Fruit fly (Drosophila melanogaster): ENCODE data around the gene sn.

The sn gene

DNA sequence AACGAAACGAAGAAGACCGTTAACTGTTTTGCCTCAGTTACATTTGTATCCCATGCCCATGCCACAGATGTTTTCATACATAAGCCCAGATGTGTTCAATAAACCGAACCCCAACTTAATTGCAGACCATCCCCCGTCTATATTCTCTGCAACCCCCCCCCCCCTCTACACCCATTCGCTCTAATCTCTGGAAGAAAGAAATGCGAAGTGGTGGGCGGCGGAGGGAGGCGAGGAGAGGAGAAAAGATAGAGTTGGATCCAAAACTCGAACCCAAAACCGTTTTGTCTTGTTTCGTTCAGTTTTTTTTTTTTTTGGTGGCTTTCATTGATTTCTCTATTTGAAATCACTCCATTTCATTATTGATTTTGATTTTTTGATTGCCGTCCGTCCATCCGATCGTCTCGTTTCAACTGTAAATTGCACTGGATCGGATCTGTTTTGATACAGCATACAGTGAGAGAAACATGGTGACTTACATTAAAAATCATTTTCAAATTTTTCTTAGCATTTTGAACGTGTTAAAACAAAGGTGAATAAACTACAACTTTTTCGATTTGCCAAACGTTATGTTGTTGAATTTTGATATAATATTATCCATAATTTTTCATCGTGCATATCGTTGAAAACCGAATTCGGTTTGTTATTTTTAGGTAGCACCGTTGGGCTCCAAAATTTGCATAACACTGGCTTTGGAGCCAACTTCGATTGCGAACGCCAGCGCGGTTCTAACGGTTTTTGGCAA, 11.9 kb downstream of the sn start (continued):
- peak; percentile 44 for TF ChIP-seq pdm3 (GFP tag; optimal IDR thresholded peaks at IDR 0.05)
- TF ChIP-seq Ets96B (tag; optimal IDR thresholded peaks at IDR 0.05) = peak; percentile 7
- TF ChIP-seq Eip93F (GFP tag; optimal IDR thresholded peaks at IDR 0.05) = no peak
- no peak for TF ChIP-seq CG11762 (GFP tag; optimal IDR thresholded peaks at IDR 0.05; ENCODE audit: insufficient read depth)
- peak; percentile 39 for TF ChIP-seq achi (GFP tag; optimal IDR thresholded peaks at IDR 0.05)
- peak; percentile 36 for TF ChIP-seq acj6 (GFP tag; optimal IDR thresholded peaks at IDR 0.05)
- no peak for TF ChIP-seq Blimp-1 (GFP tag; optimal IDR thresholded peaks at IDR 0.05)
- TF ChIP-seq cyc (GFP tag; optimal IDR thresholded peaks at IDR 0.05) = peak; percentile 37
- no peak for TF ChIP-seq Gug (GFP tag; IDR thresholded peaks at IDR 0.05)
- TF ChIP-seq CG6808 (GFP tag; optimal IDR thresholded peaks at IDR 0.05) = no peak
- peak; percentile 60; the same call in 2 of the 3 replicates for TF ChIP-seq CG6163 (GFP tag; IDR thresholded peaks at IDR 0.05)
- no peak for TF ChIP-seq dsx (GFP tag; optimal IDR thresholded peaks at IDR 0.05; ENCODE audit: poor library complexity, severe bottlenecking)
- peak; percentile 44 for TF ChIP-seq OdsH (GFP tag; optimal IDR thresholded peaks at IDR 0.05)
- peak in 1 of 2 experiments; percentile 23 for TF ChIP-seq salr (GFP tag; optimal IDR thresholded peaks at IDR 0.05)
- TF ChIP-seq Met (GFP tag; optimal IDR thresholded peaks at IDR 0.05) = peak; percentile 58
- no peak for TF ChIP-seq vri (GFP tag; optimal IDR thresholded peaks at IDR 0.05)
- no peak for TF ChIP-seq CG6854 (GFP tag; optimal IDR thresholded peaks at IDR 0.05)
- TF ChIP-seq CG16779 (tag; optimal IDR thresholded peaks at IDR 0.05) = no peak

DNA sequence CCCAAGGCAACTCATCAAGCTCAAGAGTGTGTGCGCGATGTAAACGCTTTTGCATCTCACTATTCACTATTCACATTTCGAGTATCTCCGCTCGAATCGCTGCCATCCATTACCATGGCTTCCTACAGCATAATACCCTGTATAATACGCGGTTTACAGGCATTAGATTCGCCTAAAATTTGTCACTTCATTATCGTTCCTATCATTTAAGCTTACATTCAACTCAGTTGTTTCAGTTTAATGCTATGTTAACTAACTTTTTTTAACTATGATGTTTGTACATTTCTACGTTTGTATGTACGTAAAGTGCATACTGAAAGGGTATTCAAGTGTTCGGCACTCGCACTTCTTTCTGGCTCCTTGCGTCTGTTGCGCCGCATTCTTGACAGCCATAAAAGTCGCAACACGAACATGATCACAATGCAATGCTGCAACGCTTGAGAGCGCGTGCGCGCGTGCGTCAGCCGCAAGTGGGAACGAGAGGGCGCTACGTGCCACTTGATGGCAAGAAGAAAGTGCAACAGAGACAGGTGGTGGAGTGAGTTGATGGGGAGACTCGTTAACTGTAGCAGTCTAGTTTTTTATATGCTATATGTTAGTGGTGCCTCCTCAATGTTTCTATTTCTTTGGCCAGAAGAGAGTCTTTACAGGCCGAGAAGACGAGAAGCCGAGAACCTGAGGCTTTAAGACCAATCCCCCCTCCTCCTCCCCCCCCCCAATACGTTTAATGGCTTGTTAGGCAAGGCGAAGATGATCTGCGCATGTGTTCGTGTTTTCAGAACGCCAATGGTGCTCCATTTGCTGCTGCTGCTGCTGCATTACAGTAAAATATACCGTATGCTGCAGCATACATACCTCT, 13.4 kb downstream of the sn start:
- TF ChIP-seq Eip93F (GFP tag; optimal IDR thresholded peaks at IDR 0.05) (no peak), Met (GFP tag; optimal IDR thresholded peaks at IDR 0.05) (no peak), esn (GFP tag; optimal IDR thresholded peaks at IDR 0.05) (peak; percentile 1), eg (GFP tag; IDR thresholded peaks at IDR 0.05) (0 out of 3 replicates have a peak, but pooled peaks have one; percentile 31), Gug (GFP tag; IDR thresholded peaks at IDR 0.05) (0 out of 2 replicates have a peak, but pooled peaks have one; percentile 9), net (GFP tag; optimal IDR thresholded peaks at IDR 0.05) (no peak), CG32006 (GFP tag; optimal IDR thresholded peaks at IDR 0.05) (peak; percentile 43), CG16779 (tag; optimal IDR thresholded peaks at IDR 0.05) (no peak), Hr4 (GFP tag; optimal IDR thresholded peaks at IDR 0.05) (no peak), CG10631 (GFP tag; optimal IDR thresholded peaks at IDR 0.05) (peak; percentile 28), Ets96B (tag; optimal IDR thresholded peaks at IDR 0.05) (peak; percentile 2), dsx (GFP tag; optimal IDR thresholded peaks at IDR 0.05; ENCODE audit: poor library complexity, severe bottlenecking) (peak; percentile 30), pdm3 (GFP tag; optimal IDR thresholded peaks at IDR 0.05) (peak; percentile 9), dac (GFP tag; optimal IDR thresholded peaks at IDR 0.05) (no peak), Sox102F (GFP tag; optimal IDR thresholded peaks at IDR 0.05) (peak; percentile 2), topi (GFP tag; optimal IDR thresholded peaks at IDR 0.05) (peak; percentile 24), Smox (GFP tag; optimal IDR thresholded peaks at IDR 0.05) (no peak), ss (GFP tag; optimal IDR thresholded peaks at IDR 0.05) (peak; percentile 13 to 83), Eip78C (GFP tag) (peak; percentile 67), Eip75B (GFP tag; optimal IDR thresholded peaks at IDR 0.05) (peak; percentile 3), OdsH (GFP tag; optimal IDR thresholded peaks at IDR 0.05) (peak; percentile 10), CG6808 (GFP tag; optimal IDR thresholded peaks at IDR 0.05) (no peak), CG4318 (GFP tag; optimal IDR thresholded peaks at IDR 0.05) (peak; percentile 3), Sox14 (GFP tag; optimal IDR thresholded peaks at IDR 0.05) (no peak), Hr39 (GFP tag; optimal IDR thresholded peaks at IDR 0.05) (no peak), CG6792 (GFP tag; optimal IDR thresholded peaks at IDR 0.05) (peak; percentile 1), achi (GFP tag; optimal IDR thresholded peaks at IDR 0.05) (peak; percentile 9), CG6163 (GFP tag; IDR thresholded peaks at IDR 0.05) (no peak)
